Fruit fly (Drosophila melanogaster) whole organism, prepupa: ENCODE data around the gene scf.

Source experiments
- CG10631 ChIP-seq: fragments of 200-800 bp; sonication (Bioruptor generic); optimal IDR thresholded peaks from 2 replicates; lab custom pipeline; 2016; ENCODE audit warnings: missing biosample characterization, missing genetic modification characterization
- CG10669 ChIP-seq: fragments of 200-800 bp; sonication (Bioruptor generic); optimal IDR thresholded peaks from 3 replicates; lab custom pipeline; 2018; ENCODE audit warnings: missing biosample characterization, mild to moderate bottlenecking, missing genetic modification characterization, moderate library complexity
- CG11294 ChIP-seq: fragments of 200-800 bp; sonication (Bioruptor generic); IDR thresholded peaks from 2 replicates; pipeline ENCODE4 v1.3.6; 2022; ENCODE audit warnings: missing biosample characterization, missing genetic modification characterization
- CG11762 ChIP-seq: fragments of 200-800 bp; sonication (Bioruptor generic); optimal IDR thresholded peaks from 3 replicates; lab custom pipeline; 2016; ENCODE audit warnings: missing biosample characterization, missing genetic modification characterization; ENCODE audit not compliant: insufficient read depth
- CG15336 ChIP-seq: fragments of 200-800 bp; sonication (Bioruptor generic); IDR thresholded peaks from 2 replicates; pipeline ENCODE4 v1.3.6; 2022; ENCODE audit warnings: missing biosample characterization, missing genetic modification characterization
- CG1621 ChIP-seq: fragments of 200-800 bp; sonication (Bioruptor generic); optimal IDR thresholded peaks from 3 replicates; lab custom pipeline; 2018; ENCODE audit warnings: missing biosample characterization, mild to moderate bottlenecking, missing genetic modification characterization
- CG31627 ChIP-seq: fragments of 200-800 bp; sonication (Bioruptor generic); optimal IDR thresholded peaks from 3 replicates; lab custom pipeline; 2016; ENCODE audit warnings: missing biosample characterization, missing genetic modification characterization
- CG32006 ChIP-seq: fragments of 200-800 bp; sonication (Bioruptor generic); optimal IDR thresholded peaks from 3 replicates; lab custom pipeline; 2017; ENCODE audit warnings: missing biosample characterization, mild to moderate bottlenecking, missing genetic modification characterization
- CG3919 ChIP-seq: fragments of 200-800 bp; sonication (Bioruptor generic); optimal IDR thresholded peaks from 3 replicates; lab custom pipeline; 2016; ENCODE audit warnings: missing biosample characterization, missing genetic modification characterization
- CG6276 ChIP-seq: fragments of 200-800 bp; sonication (Bioruptor generic); optimal IDR thresholded peaks from 2 replicates; lab custom pipeline; 2017; ENCODE audit warnings: missing biosample characterization, mild to moderate bottlenecking, missing genetic modification characterization
- CG6854 ChIP-seq: fragments of 200-800 bp; sonication (Bioruptor generic); optimal IDR thresholded peaks from 2 replicates; lab custom pipeline; 2017; ENCODE audit warnings: missing biosample characterization, mild to moderate bottlenecking, missing genetic modification characterization
- CG7368 ChIP-seq: fragments of 200-800 bp; sonication (Bioruptor generic); optimal IDR thresholded peaks from 3 replicates; lab custom pipeline; 2016; ENCODE audit warnings: missing biosample characterization, missing genetic modification characterization
- CG8319 ChIP-seq: fragments of 200-800 bp; sonication (Bioruptor generic); optimal IDR thresholded peaks from 3 replicates; lab custom pipeline; 2016; ENCODE audit warnings: missing biosample characterization, missing genetic modification characterization
- CG9139 ChIP-seq: fragments of 200-800 bp; sonication (Bioruptor generic); optimal IDR thresholded peaks from 3 replicates; lab custom pipeline; 2017; ENCODE audit warnings: missing biosample characterization, mild to moderate bottlenecking, missing genetic modification characterization
- Eip75B ChIP-seq: fragments of 200-800 bp; sonication (Bioruptor generic); optimal IDR thresholded peaks from 3 replicates; lab custom pipeline; 2016; ENCODE audit warnings: missing biosample characterization, missing genetic modification characterization
- Eip78C ChIP-seq: fragments of 200-800 bp; sonication (Bioruptor generic); peaks from one replicate; lab custom pipeline; 2016; ENCODE audit warnings: missing biosample characterization, missing genetic modification characterization
- Eip93F ChIP-seq: fragments of 200-800 bp; sonication (Bioruptor generic); optimal IDR thresholded peaks from 2 replicates; lab custom pipeline; 2016; ENCODE audit warnings: missing biosample characterization, mild to moderate bottlenecking, missing genetic modification characterization
- Ets21C ChIP-seq: fragments of 200-800 bp; sonication (Bioruptor generic); optimal IDR thresholded peaks from 3 replicates; lab custom pipeline; 2016; ENCODE audit warnings: missing biosample characterization, missing genetic modification characterization
- Ets96B ChIP-seq: fragments of 200-800 bp; optimal IDR thresholded peaks from 2 replicates; lab custom pipeline; 2019; ENCODE audit warnings: missing biosample characterization, mild to moderate bottlenecking, missing genetic modification characterization, moderate library complexity
- Hr38 ChIP-seq: sonication (Bioruptor generic); optimal IDR thresholded peaks from 2 replicates; lab custom pipeline; 2016; ENCODE audit warnings: missing biosample characterization, missing genetic modification characterization
- Hr39 ChIP-seq: fragments of 200-800 bp; sonication (Bioruptor generic); optimal IDR thresholded peaks from 2 replicates; lab custom pipeline; 2016; ENCODE audit warnings: missing biosample characterization, missing genetic modification characterization
- Hr4 ChIP-seq: fragments of 200-800 bp; sonication (Bioruptor generic); optimal IDR thresholded peaks from 3 replicates; lab custom pipeline; 2016; ENCODE audit warnings: missing biosample characterization, missing genetic modification characterization
- Met ChIP-seq: fragments of 200-800 bp; sonication (Bioruptor generic); optimal IDR thresholded peaks from 3 replicates; lab custom pipeline; 2016; ENCODE audit warnings: missing biosample characterization, missing genetic modification characterization
- OdsH ChIP-seq: fragments of 200-800 bp; sonication (Bioruptor generic); optimal IDR thresholded peaks from 3 replicates; lab custom pipeline; 2016; ENCODE audit warnings: missing biosample characterization, missing genetic modification characterization
- Smox ChIP-seq: fragments of 200-800 bp; sonication (Bioruptor generic); optimal IDR thresholded peaks from 3 replicates; lab custom pipeline; 2016; ENCODE audit warnings: missing biosample characterization, missing genetic modification characterization
- Sox102F ChIP-seq: fragments of 200-800 bp; sonication (Bioruptor generic); optimal IDR thresholded peaks from 2 replicates; lab custom pipeline; 2016; ENCODE audit warnings: missing biosample characterization, mild to moderate bottlenecking, missing genetic modification characterization
- Sox14 ChIP-seq: fragments of 200-800 bp; sonication (Bioruptor generic); optimal IDR thresholded peaks from 3 replicates; lab custom pipeline; 2016; ENCODE audit warnings: missing biosample characterization, missing genetic modification characterization
- acj6 ChIP-seq: fragments of 200-800 bp; sonication (Bioruptor generic); optimal IDR thresholded peaks from 3 replicates; lab custom pipeline; 2016; ENCODE audit warnings: missing biosample characterization, missing genetic modification characterization
- cyc ChIP-seq: fragments of 200-800 bp; sonication (Bioruptor generic); optimal IDR thresholded peaks from 3 replicates; lab custom pipeline; 2016; ENCODE audit warnings: missing biosample characterization, missing genetic modification characterization
- dsx ChIP-seq: fragments of 200-800 bp; optimal IDR thresholded peaks from 3 replicates; lab custom pipeline; 2019; ENCODE audit warnings: missing biosample characterization, mild to moderate bottlenecking, missing genetic modification characterization, moderate library complexity; ENCODE audit not compliant: poor library complexity, severe bottlenecking
- eg ChIP-seq: fragments of 200-800 bp; sonication (Bioruptor generic); IDR thresholded peaks from 3 replicates; pipeline ENCODE4 v1.3.6; 2022; ENCODE audit warnings: missing biosample characterization, missing genetic modification characterization
- esn ChIP-seq: fragments of 200-800 bp; sonication (Bioruptor generic); optimal IDR thresholded peaks from 2 replicates; lab custom pipeline; 2016; ENCODE audit warnings: missing biosample characterization, mild to moderate bottlenecking, missing genetic modification characterization, moderate library complexity
- fd85E ChIP-seq: fragments of 200-800 bp; sonication (Bioruptor generic); optimal IDR thresholded peaks from 3 replicates; lab custom pipeline; 2016; ENCODE audit warnings: missing biosample characterization, missing genetic modification characterization
- fkh ChIP-seq: fragments of 200-800 bp; sonication (Bioruptor generic); optimal IDR thresholded peaks from 3 replicates; lab custom pipeline; 2017; ENCODE audit warnings: missing biosample characterization, mild to moderate bottlenecking, missing genetic modification characterization, moderate library complexity
- lz ChIP-seq: fragments of 200-800 bp; sonication (Bioruptor generic); optimal IDR thresholded peaks from 3 replicates; lab custom pipeline; 2016; ENCODE audit warnings: missing biosample characterization, missing genetic modification characterization
- net ChIP-seq: fragments of 200-800 bp; sonication (Bioruptor generic); optimal IDR thresholded peaks from 3 replicates; lab custom pipeline; 2016; ENCODE audit warnings: missing biosample characterization, missing genetic modification characterization
- salr ChIP-seq, 2 experiments: fragments of 200-800 bp; sonication (Bioruptor generic); optimal IDR thresholded peaks; 3 replicates each; lab custom pipeline; 2016 to 2018; ENCODE audit warnings: missing biosample characterization in 2 of 2, missing genetic modification characterization in 2 of 2, mild to moderate bottlenecking in 1 of 2
- spab ChIP-seq: fragments of 200-800 bp; sonication (Bioruptor generic); optimal IDR thresholded peaks from 2 replicates; lab custom pipeline; 2017; ENCODE audit warnings: missing biosample characterization, mild to moderate bottlenecking, missing genetic modification characterization, missing genetic modification reagents
- ss ChIP-seq, 2 experiments: fragments of 200-800 bp; sonication (Bioruptor generic); optimal IDR thresholded peaks; 2 replicates in 1 of 2; 3 replicates in 1 of 2; lab custom pipeline; 2017 to 2018; ENCODE audit warnings: mild to moderate bottlenecking in 2 of 2, missing biosample characterization in 2 of 2, missing genetic modification characterization in 2 of 2, moderate library complexity in 1 of 2
- svp ChIP-seq: fragments of 200-800 bp; sonication (Bioruptor generic); peaks from one replicate; lab custom pipeline; 2016; ENCODE audit warnings: missing biosample characterization, missing genetic modification characterization
- topi ChIP-seq: fragments of 200-800 bp; sonication (Bioruptor generic); optimal IDR thresholded peaks from 3 replicates; lab custom pipeline; 2016; ENCODE audit warnings: missing biosample characterization, missing genetic modification characterization

scf gene

dm6 chr3L:1256061-1256780 is 42.3 kb upstream of the scf start, which contains the start of gene tfc (continued):
- TF ChIP-seq Met (GFP tag; lab: Kevin White, UChicago), result no peak
- TF ChIP-seq Sox102F, result peak; percentile 34
- TF ChIP-seq CG3919 (GFP tag; lab: Kevin White, UChicago), result peak; percentile 23
- no peak for TF ChIP-seq cyc
- peak; percentile 16 for TF ChIP-seq net (GFP tag; lab: Kevin White, UChicago)
- TF ChIP-seq CG11294 (GFP tag; lab: Robert Waterston, UW), result no peak
- no peak for TF ChIP-seq OdsH (GFP tag; lab: Kevin White, UChicago)
- TF ChIP-seq salr (GFP tag; optimal IDR thresholded peaks at IDR 0.05; lab: Kevin White, UChicago), result no peak
- TF ChIP-seq ss (GFP tag; optimal IDR thresholded peaks at IDR 0.05; lab: Kevin White, UChicago), result peak in 1 of 2 experiments; percentile 28
- no peak for TF ChIP-seq acj6 (GFP tag; lab: Kevin White, UChicago)
- TF ChIP-seq Eip93F (GFP tag; lab: Kevin White, UChicago), result no peak
- no peak for TF ChIP-seq fd85E (GFP tag; lab: Kevin White, UChicago)
- no peak for TF ChIP-seq CG11762
- TF ChIP-seq Hr38 (GFP tag; lab: Kevin White, UChicago), result no peak
- TF ChIP-seq Ets21C, result no peak
- no peak for TF ChIP-seq CG8319
- no peak for TF ChIP-seq CG32006 (GFP tag; lab: Kevin White, UChicago)
- TF ChIP-seq CG31627 (GFP tag; lab: Kevin White, UChicago), result no peak
- peak; percentile 72 for TF ChIP-seq Eip78C (GFP tag; lab: Kevin White, UChicago)
- TF ChIP-seq Eip75B (GFP tag; lab: Kevin White, UChicago), result no peak
- no peak for TF ChIP-seq CG7368 (GFP tag; lab: Kevin White, UChicago)
- TF ChIP-seq eg (GFP tag; lab: Robert Waterston, UW), result peak; percentile 52; the same call in 2 of the 3 replicates
- TF ChIP-seq Sox14 (GFP tag; lab: Kevin White, UChicago), result no peak
- no peak for TF ChIP-seq CG9139
- no peak for TF ChIP-seq topi (GFP tag; lab: Kevin White, UChicago)
- no peak for TF ChIP-seq lz (GFP tag; lab: Kevin White, UChicago)
- no peak for TF ChIP-seq fkh (GFP tag; lab: Kevin White, UChicago)
- TF ChIP-seq svp (GFP tag; lab: Kevin White, UChicago), result no peak
- TF ChIP-seq Smox, result no peak
- peak; percentile 8 for TF ChIP-seq dsx (GFP tag; lab: Kevin White, UChicago)
- TF ChIP-seq esn (GFP tag; lab: Kevin White, UChicago), result no peak
- TF ChIP-seq CG6854, result peak; percentile 64
- no peak for TF ChIP-seq spab (GFP tag; lab: Kevin White, UChicago)
- TF ChIP-seq CG10631 (GFP tag; lab: Kevin White, UChicago), result no peak
- TF ChIP-seq Hr39 (GFP tag; lab: Kevin White, UChicago), result no peak
- TF ChIP-seq CG1621 (tag; lab: Kevin White, UChicago), result peak; percentile 19
- no peak for TF ChIP-seq CG10669 (GFP tag; lab: Kevin White, UChicago)

DNA sequence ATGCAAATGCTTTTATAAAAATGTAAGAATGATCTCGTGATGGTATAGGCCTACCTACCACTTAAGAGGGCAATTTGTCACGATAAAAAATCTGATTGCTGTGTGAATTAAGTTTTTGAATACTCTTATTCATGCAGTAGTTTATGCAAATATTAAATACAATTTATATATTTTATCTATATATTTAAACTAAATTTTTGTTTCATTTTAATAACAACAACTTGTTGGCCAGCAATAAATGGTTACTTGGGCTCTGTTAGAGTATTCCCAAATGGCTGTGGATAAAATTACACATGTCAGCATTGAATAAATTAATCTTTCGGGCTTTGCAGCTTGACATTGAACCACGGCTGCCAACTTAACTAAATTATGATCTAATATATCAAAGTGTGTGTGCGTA is 39.9 kb upstream of the scf start:
- TF ChIP-seq CG10669 (GFP tag; lab: Kevin White, UChicago) (no peak), CG6276 (GFP tag; lab: Kevin White, UChicago) (no peak), Met (GFP tag; lab: Kevin White, UChicago) (no peak), Ets96B (tag; lab: Kevin White, UChicago) (no peak), fkh (GFP tag; lab: Kevin White, UChicago) (no peak), Hr4 (GFP tag; lab: Kevin White, UChicago) (no peak), CG7368 (GFP tag; lab: Kevin White, UChicago) (no peak), CG11294 (GFP tag; lab: Robert Waterston, UW) (no peak), cyc (no peak), lz (GFP tag; lab: Kevin White, UChicago) (no peak), ss (GFP tag; optimal IDR thresholded peaks at IDR 0.05; lab: Kevin White, UChicago) (no peak), Hr38 (GFP tag; lab: Kevin White, UChicago) (no peak), CG15336 (GFP tag; lab: Robert Waterston, UW) (no peak), Sox102F (no peak), CG9139 (no peak)
